Fruit fly (Drosophila melanogaster) whole organism, wandering third instar larva: ENCODE measurements around the gene Syt4.

ENCODE experiments used
- Abd-B ChIP-seq: fragments of >200 bp; optimal IDR thresholded peaks from 2 replicates; lab custom pipeline; 2017; ENCODE audit warnings: missing biosample characterization, missing genetic modification characterization
- CG32264 ChIP-seq: fragments of 200-800 bp; sonication (Bioruptor generic); optimal IDR thresholded peaks from 2 replicates; lab custom pipeline; 2016; ENCODE audit warnings: missing biosample characterization, missing genetic modification characterization
- CrebA ChIP-seq: fragments of 200-800 bp; sonication (Bioruptor generic); optimal IDR thresholded peaks from 2 replicates; lab custom pipeline; 2016; ENCODE audit warnings: missing biosample characterization, mild to moderate bottlenecking, missing genetic modification characterization, borderline replicate concordance
- Dfd ChIP-seq: fragments of >200 bp; optimal IDR thresholded peaks from 2 replicates; lab custom pipeline; 2017; ENCODE audit warnings: missing biosample characterization, missing genetic modification characterization
- Dif ChIP-seq: fragments of 200-275, 200-300 bp; sonication (Bioruptor generic); optimal IDR thresholded peaks from 2 replicates; lab custom pipeline; 2018; ENCODE audit warnings: missing biosample characterization, missing genetic modification characterization; ENCODE audit not compliant: partially characterized antibody
- GATAd ChIP-seq: sonication (Bioruptor generic); optimal IDR thresholded peaks from 2 replicates; lab custom pipeline; 2016; ENCODE audit warnings: missing biosample characterization, missing genetic modification characterization
- HLH106 ChIP-seq: fragments of 200-800 bp; optimal IDR thresholded peaks from 3 replicates; lab custom pipeline; 2019; ENCODE audit warnings: missing biosample characterization, mild to moderate bottlenecking, missing genetic modification characterization, moderate library complexity
- Hnf4 ChIP-seq: fragments of 200-800 bp; sonication (Bioruptor generic); optimal IDR thresholded peaks from 2 replicates; lab custom pipeline; 2016; ENCODE audit warnings: missing biosample characterization, mild to moderate bottlenecking, missing genetic modification characterization
- Hr78 ChIP-seq: fragments of >200 bp; optimal IDR thresholded peaks from 2 replicates; lab custom pipeline; 2017; ENCODE audit warnings: missing biosample characterization, missing genetic modification characterization
- Jra ChIP-seq: sonication (Bioruptor generic); optimal IDR thresholded peaks from 2 replicates; lab custom pipeline; 2016; ENCODE audit warnings: missing biosample characterization, missing genetic modification characterization
- Mio ChIP-seq: sonication (Bioruptor generic); optimal IDR thresholded peaks from 2 replicates; lab custom pipeline; 2016; ENCODE audit warnings: missing biosample characterization, missing genetic modification characterization
- Rel ChIP-seq, 2 experiments: fragments of 200-800 bp; sonication (Bioruptor generic) in 1 of 2; optimal IDR thresholded peaks; 2 replicates in 1 of 2; 3 replicates in 1 of 2; lab custom pipeline; 2016 to 2019; ENCODE audit warnings: mild to moderate bottlenecking in 2 of 2, missing biosample characterization in 2 of 2, missing genetic modification characterization in 2 of 2, moderate library complexity in 1 of 2
- Sp1 ChIP-seq: fragments of 200-800 bp; sonication (Bioruptor generic); optimal IDR thresholded peaks from 3 replicates; lab custom pipeline; 2019; ENCODE audit warnings: missing biosample characterization, mild to moderate bottlenecking, missing genetic modification characterization, moderate library complexity
- Vsx2 ChIP-seq: fragments of 200-300, 225-300 bp; sonication (Bioruptor generic); optimal IDR thresholded peaks from 2 replicates; lab custom pipeline; 2018; ENCODE audit warnings: missing biosample characterization, missing genetic modification characterization; ENCODE audit not compliant: partially characterized antibody
- br ChIP-seq: fragments of 200-800 bp; sonication (Bioruptor generic); optimal IDR thresholded peaks from 2 replicates; lab custom pipeline; 2016; ENCODE audit warnings: missing biosample characterization, missing genetic modification characterization
- brk ChIP-seq: fragments of 200-800 bp; sonication (Bioruptor generic); optimal IDR thresholded peaks from 2 replicates; lab custom pipeline; 2016; ENCODE audit warnings: missing biosample characterization, mild to moderate bottlenecking, missing genetic modification characterization
- dl ChIP-seq, 2 experiments: fragments of 175-275, 200-275 bp in 1 of 2; fragments of 200-275 bp in 1 of 2; sonication (Bioruptor generic); optimal IDR thresholded peaks; lab custom pipeline; 2018; ENCODE audit warnings: mild to moderate bottlenecking in 2 of 2, missing biosample characterization in 2 of 2, missing genetic modification characterization in 2 of 2, moderate library complexity in 2 of 2; ENCODE audit not compliant: partially characterized antibody in 2 of 2, insufficient read depth in 1 of 2
- dmrt93B ChIP-seq: fragments of 200-800 bp; sonication (Bioruptor generic); optimal IDR thresholded peaks from 2 replicates; lab custom pipeline; 2018; ENCODE audit warnings: missing biosample characterization, mild to moderate bottlenecking, missing genetic modification characterization
- dsf ChIP-seq: sonication (Bioruptor generic); optimal IDR thresholded peaks from 2 replicates; lab custom pipeline; 2016; ENCODE audit warnings: missing biosample characterization, missing genetic modification characterization, borderline replicate concordance
- ey ChIP-seq: fragments of 200-800 bp; sonication (Bioruptor generic); optimal IDR thresholded peaks from 2 replicates; lab custom pipeline; 2016; ENCODE audit warnings: missing biosample characterization, missing genetic modification characterization
- foxo ChIP-seq, 2 experiments: fragments of 200-800 bp; sonication (Bioruptor generic); optimal IDR thresholded peaks; 2 replicates in 1 of 2; 3 replicates in 1 of 2; lab custom pipeline; 2016 to 2017; ENCODE audit warnings: missing biosample characterization in 2 of 2, missing genetic modification characterization in 2 of 2
- fru ChIP-seq: fragments of 200-800 bp; sonication (Bioruptor generic); optimal IDR thresholded peaks from 3 replicates; lab custom pipeline; 2016; ENCODE audit warnings: missing biosample characterization, mild to moderate bottlenecking, missing genetic modification characterization
- h ChIP-seq: fragments of 200-800 bp; sonication (Bioruptor generic); optimal IDR thresholded peaks from 3 replicates; lab custom pipeline; 2016; ENCODE audit warnings: missing biosample characterization, mild to moderate bottlenecking, missing genetic modification characterization
- jim ChIP-seq: fragments of 175-275, 200-325 bp; sonication (Bioruptor generic); optimal IDR thresholded peaks from 2 replicates; lab custom pipeline; 2016; ENCODE audit warnings: missing biosample characterization, mild to moderate bottlenecking, missing genetic modification characterization
- pan ChIP-seq: fragments of >200 bp; optimal IDR thresholded peaks from 2 replicates; lab custom pipeline; 2017
- psq ChIP-seq: fragments of 200-800 bp; sonication (Bioruptor generic); optimal IDR thresholded peaks from 3 replicates; lab custom pipeline; 2017; ENCODE audit warnings: missing biosample characterization, mild to moderate bottlenecking, missing genetic modification characterization, moderate library complexity
- rgr ChIP-seq: fragments of 200-800 bp; sonication (Bioruptor generic); optimal IDR thresholded peaks from 3 replicates; lab custom pipeline; 2016; ENCODE audit warnings: missing biosample characterization, mild to moderate bottlenecking, missing genetic modification characterization
- sv ChIP-seq: fragments of 200-800 bp; sonication (Bioruptor generic); optimal IDR thresholded peaks from 3 replicates; lab custom pipeline; 2016; ENCODE audit warnings: missing biosample characterization, missing genetic modification characterization
- tai ChIP-seq: sonication (Bioruptor generic); optimal IDR thresholded peaks from 2 replicates; lab custom pipeline; 2016; ENCODE audit warnings: missing biosample characterization, missing genetic modification characterization
- usp ChIP-seq: fragments of >200 bp; optimal IDR thresholded peaks from 2 replicates; lab custom pipeline; 2017; ENCODE audit warnings: missing biosample characterization, missing genetic modification characterization
- woc ChIP-seq: sonication (Bioruptor generic); optimal IDR thresholded peaks from 2 replicates; lab custom pipeline; 2016; ENCODE audit warnings: missing biosample characterization, mild to moderate bottlenecking, missing genetic modification characterization

Gene Syt4

dm6 chr3R:7265567-7266208 is at the start of gene Syt4, which contains the start of gene Gld:
Gene Syt4 (plus strand): TSS chr3R:7266065.
Gene Gld (minus strand): TSS chr3R:7265703.
- TF ChIP-seq psq (GFP tag; lab: Kevin White, UChicago) (no peak), woc (GFP tag; lab: Kevin White, UChicago) (no peak), fru (no peak), dsf (GFP tag; lab: Kevin White, UChicago) (no peak), Dfd (no peak), dmrt93B (no peak), Jra (GFP tag; lab: Kevin White, UChicago) (no peak), HLH106 (no peak), Mio (GFP tag; lab: Kevin White, UChicago) (no peak), ey (GFP tag; lab: Kevin White, UChicago) (no peak), Rel (GFP tag; optimal IDR thresholded peaks at IDR 0.05; lab: Kevin White, UChicago) (no peak), Rel (tag; optimal IDR thresholded peaks at IDR 0.05; lab: Kevin White, UChicago) (no peak), pan (lab: Kevin White, UChicago) (no peak), CG32264 (no peak), usp (no peak), GATAd (GFP tag; lab: Kevin White, UChicago) (no peak)
- TF ChIP-seq, all 38 proteins: peak for 0

DNA sequence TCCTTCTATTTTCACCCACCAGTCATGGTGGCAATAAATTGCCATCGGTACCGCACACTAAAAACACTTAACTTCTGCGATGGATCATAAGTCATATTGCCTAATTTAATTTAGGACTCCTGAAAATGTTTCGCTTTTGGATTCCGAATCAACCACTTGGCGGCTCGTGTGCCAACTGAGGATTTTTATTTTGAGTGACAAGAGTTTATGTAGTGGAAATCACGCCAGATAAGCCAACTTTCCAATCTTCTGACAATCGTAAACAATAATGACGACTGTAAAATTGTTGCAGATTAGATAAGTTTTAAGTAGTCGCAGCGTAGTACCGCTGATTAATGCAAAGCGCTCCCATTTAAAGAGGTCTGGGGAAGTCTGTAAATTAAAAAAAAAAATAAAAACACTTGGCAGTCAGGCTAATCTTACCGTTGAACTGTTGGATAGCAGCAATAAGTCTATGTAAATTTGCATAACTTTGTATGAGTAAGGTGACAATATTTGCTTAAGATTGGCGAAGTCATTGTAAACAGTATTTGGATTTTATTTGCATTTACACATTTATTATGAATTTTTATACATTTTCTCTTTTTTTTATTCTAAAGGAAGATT is 48.8 kb upstream of the Syt4 start, which contains the start of gene CG14606:
Gene CG14606 (minus strand): TSS at position 160 of the 606 bp plus-strand sequence.
- TF ChIP-seq Hr78 (GFP tag; lab: Kevin White, UChicago) (no peak), rgr (peak; percentile 22)

- no peak for TF ChIP-seq foxo (GFP tag; optimal IDR thresholded peaks at IDR 0.05; lab: Kevin White, UChicago)
- TF ChIP-seq Hr78 (GFP tag; lab: Kevin White, UChicago), result no peak
- TF ChIP-seq tai, result no peak
- no peak for TF ChIP-seq h (GFP tag; lab: Kevin White, UChicago)
- no peak for TF ChIP-seq Hnf4 (GFP tag; lab: Kevin White, UChicago)
- TF ChIP-seq CG32264, result no peak
- no peak for TF ChIP-seq pan (lab: Kevin White, UChicago)
- no peak for TF ChIP-seq Dfd
- no peak for TF ChIP-seq Mio (GFP tag; lab: Kevin White, UChicago)
- TF ChIP-seq CrebA (GFP tag; lab: Kevin White, UChicago), result no peak
- TF ChIP-seq brk (GFP tag; lab: Kevin White, UChicago), result no peak
- TF ChIP-seq Abd-B (GFP tag; lab: Kevin White, UChicago), result no peak
- TF ChIP-seq psq (GFP tag; lab: Kevin White, UChicago), result no peak
- TF ChIP-seq HLH106, result no peak
- TF ChIP-seq, all 38 proteins: peak for 0
These were observed 46.3 kb upstream of the Syt4 start, which contains the start of gene CG14605 for dm6 chr3R:7219605-7220004. Gene CG14605 (minus strand): TSS chr3R:7219705.

dm6 chr3R:7223972-7224464 is 41.8 kb upstream of the Syt4 start, which contains the start of gene thw:
Gene thw (plus strand): TSS chr3R:7224414.
- TF ChIP-seq dl (GFP tag; optimal IDR thresholded peaks at IDR 0.05; lab: Kevin White, UChicago; ENCODE audit: insufficient read depth in 1 of 2, partially characterized antibody in 2 of 2), result no peak
- TF ChIP-seq rgr, result no peak
- TF ChIP-seq fru, result no peak
- no peak for TF ChIP-seq ey (GFP tag; lab: Kevin White, UChicago)
- no peak for TF ChIP-seq tai
- no peak for TF ChIP-seq GATAd (GFP tag; lab: Kevin White, UChicago)
- no peak for TF ChIP-seq dmrt93B
- no peak for TF ChIP-seq Vsx2 (GFP tag; lab: Kevin White, UChicago)
- no peak for TF ChIP-seq h (GFP tag; lab: Kevin White, UChicago)
- TF ChIP-seq br (GFP tag; lab: Kevin White, UChicago), result no peak
- no peak for TF ChIP-seq Dif
- no peak for TF ChIP-seq brk (GFP tag; lab: Kevin White, UChicago)
- no peak for TF ChIP-seq jim (GFP tag; lab: Kevin White, UChicago)
- TF ChIP-seq pan (lab: Kevin White, UChicago), result no peak
- no peak for TF ChIP-seq CG32264
- TF ChIP-seq CrebA (GFP tag; lab: Kevin White, UChicago), result no peak
- TF ChIP-seq Sp1 (GFP tag; lab: Kevin White, UChicago), result no peak
- no peak for TF ChIP-seq Hnf4 (GFP tag; lab: Kevin White, UChicago)
- no peak for TF ChIP-seq woc (GFP tag; lab: Kevin White, UChicago)
- no peak for TF ChIP-seq sv (GFP tag; lab: Kevin White, UChicago)
- TF ChIP-seq, all 38 proteins: peak for 0
